Worm (Caenorhabditis elegans): ENCODE measurements around the gene C53D6.8.

ce11 chrIV:9020840-9021239 is 18.3 kb upstream of the C53D6.8 start, which contains the start of gene C53D6.4:
- TF ChIP-seq egl-27 (tag; optimal IDR thresholded peaks at IDR 0.05) (no peak), skn-1 (tag; optimal IDR thresholded peaks at IDR 0.05) (no peak), nhr-21 (tag; optimal IDR thresholded peaks at IDR 0.05) (no peak), nhr-6 (tag; optimal IDR thresholded peaks at IDR 0.05) (no peak), ZK546.5 (tag; optimal IDR thresholded peaks at IDR 0.05) (no peak), nhr-11 (tag; optimal IDR thresholded peaks at IDR 0.05) (no peak), dmd-4 (tag; optimal IDR thresholded peaks at IDR 0.05) (no peak), nhr-237 (tag; optimal IDR thresholded peaks at IDR 0.05) (no peak)
